Worm (Caenorhabditis elegans) whole organism, young adult: Measurements from ENCODE around the gene F49E2.5.

Experiments used
- B0019.2 ChIP-seq: fragments of 200-800 bp; sonication (Bioruptor generic); conservative IDR thresholded peaks from 2 replicates; pipeline ENCODE4 v1.3.6; 2022; ENCODE audit warnings: missing genetic modification reagents, missing genetic modification characterization, missing compliant biosample characterization
- F23B12.7 ChIP-seq: sonication (generic microtip); optimal IDR thresholded peaks from 2 replicates; lab custom pipeline; 2017; ENCODE audit warnings: missing genetic modification characterization, mild to moderate bottlenecking, missing compliant biosample characterization, antibody characterized with exemption, moderate library complexity; ENCODE audit not compliant: insufficient read depth
- F37B4.10 ChIP-seq: fragments of 200-800 bp; sonication (Bioruptor generic); IDR thresholded peaks from 2 replicates; pipeline ENCODE4 v1.3.6; 2022; ENCODE audit warnings: missing genetic modification characterization, missing compliant biosample characterization
- F49E8.2 ChIP-seq: sonication (generic microtip); optimal IDR thresholded peaks from 3 replicates; lab custom pipeline; 2017; ENCODE audit warnings: missing genetic modification characterization, mild to moderate bottlenecking, missing compliant biosample characterization, antibody characterized with exemption, moderate library complexity; ENCODE audit not compliant: insufficient read depth
- F57C9.4 ChIP-seq: sonication (generic microtip); optimal IDR thresholded peaks from 2 replicates; lab custom pipeline; 2017; ENCODE audit warnings: mild to moderate bottlenecking, missing genetic modification characterization, missing compliant biosample characterization
- Y67H2A.10 ChIP-seq: fragments of 200-800 bp; sonication (Bioruptor generic); conservative IDR thresholded peaks from 2 replicates; pipeline ENCODE4 v1.3.6; 2022; ENCODE audit warnings: missing genetic modification reagents, missing genetic modification characterization, missing compliant biosample characterization
- Y79H2A.3 ChIP-seq: fragments of 200-800 bp; sonication (Bioruptor generic); conservative IDR thresholded peaks from 2 replicates; pipeline ENCODE4 v1.3.6; 2022; ENCODE audit warnings: missing genetic modification reagents, missing genetic modification characterization, missing compliant biosample characterization
- ZK185.1 ChIP-seq: sonication (generic microtip); optimal IDR thresholded peaks from 2 replicates; lab custom pipeline; 2016; ENCODE audit warnings: mild to moderate bottlenecking, missing genetic modification characterization, missing compliant biosample characterization; ENCODE audit not compliant: poor library complexity, severe bottlenecking
- ama-1 ChIP-seq, 3 experiments: fragments of 150-350 bp in 1 of 3; sonication (generic microtip) in 2 of 3; optimal IDR thresholded peaks; 2 replicates each; lab custom pipeline; 2014 to 2018; ENCODE audit warnings: missing biosample characterization in 2 of 3, missing genetic modification characterization in 2 of 3, missing genetic modification reagents in 2 of 3
- aptf-3 ChIP-seq: fragments of 200-800 bp; sonication (Bioruptor generic); IDR thresholded peaks from 2 replicates; pipeline ENCODE4 v1.3.6; 2022; ENCODE audit warnings: missing genetic modification characterization, missing compliant biosample characterization
- atf-7 ChIP-seq: sonication (generic microtip); optimal IDR thresholded peaks from 2 replicates; lab custom pipeline; 2017; ENCODE audit warnings: mild to moderate bottlenecking, missing genetic modification characterization, missing compliant biosample characterization
- attf-3 ChIP-seq: fragments of 200-800 bp; sonication (Bioruptor generic); conservative IDR thresholded peaks from 2 replicates; pipeline ENCODE4 v1.3.6; 2022; ENCODE audit warnings: missing genetic modification reagents, missing genetic modification characterization, missing compliant biosample characterization
- attf-5 ChIP-seq: fragments of 200-800 bp; sonication (Bioruptor generic); optimal IDR thresholded peaks from 2 replicates; lab custom pipeline; 2018; ENCODE audit warnings: mild to moderate bottlenecking, missing genetic modification characterization, missing compliant biosample characterization
- ceh-100 ChIP-seq: fragments of 200-800 bp; sonication (Bioruptor generic); IDR thresholded peaks from 2 replicates; pipeline ENCODE4 v1.3.6; 2022; ENCODE audit warnings: missing genetic modification reagents, missing genetic modification characterization, missing compliant biosample characterization
- dox-1 ChIP-seq: fragments of 200-800 bp; sonication (Bioruptor generic); IDR thresholded peaks from 2 replicates; pipeline ENCODE4 v1.3.6; 2022; ENCODE audit warnings: missing genetic modification reagents, missing genetic modification characterization, missing compliant biosample characterization
- dpff-1 ChIP-seq: sonication (generic microtip); optimal IDR thresholded peaks from 2 replicates; lab custom pipeline; 2017; ENCODE audit warnings: mild to moderate bottlenecking, missing genetic modification characterization, missing compliant biosample characterization
- ekl-4 ChIP-seq: fragments of 200-800 bp; sonication (Bioruptor generic); IDR thresholded peaks from 2 replicates; pipeline ENCODE4 v1.3.6; 2022; ENCODE audit warnings: missing genetic modification reagents, missing genetic modification characterization, missing compliant biosample characterization
- hlh-26 ChIP-seq: fragments of 200-800 bp; sonication (Bioruptor generic); conservative IDR thresholded peaks from 2 replicates; pipeline ENCODE4 v1.3.6; 2022; ENCODE audit warnings: missing genetic modification reagents, missing genetic modification characterization, missing compliant biosample characterization
- hmg-1.2 ChIP-seq: fragments of 200-800 bp; sonication (Bioruptor generic); IDR thresholded peaks from 2 replicates; pipeline ENCODE4 v1.3.6; 2022; ENCODE audit warnings: missing genetic modification reagents, missing genetic modification characterization, missing compliant biosample characterization
- hmg-20 ChIP-seq: fragments of 200-800 bp; sonication (Bioruptor generic); IDR thresholded peaks from 2 replicates; pipeline ENCODE4 v1.3.6; 2022; ENCODE audit warnings: missing genetic modification reagents, missing genetic modification characterization, missing compliant biosample characterization
- lin-40 ChIP-seq: sonication (generic microtip); optimal IDR thresholded peaks from 2 replicates; lab custom pipeline; 2016; ENCODE audit warnings: missing genetic modification characterization, mild to moderate bottlenecking, missing compliant biosample characterization, missing genotype, missing genetic modification reagents
- lin-54 ChIP-seq: fragments of 200-800 bp; sonication (Bioruptor generic); optimal IDR thresholded peaks from 2 replicates; lab custom pipeline; 2018; ENCODE audit warnings: mild to moderate bottlenecking, missing genetic modification characterization, missing compliant biosample characterization
- lir-1 ChIP-seq: fragments of 200-800 bp; sonication (Bioruptor generic); conservative IDR thresholded peaks from 2 replicates; pipeline ENCODE4 v1.3.6; 2022; ENCODE audit warnings: missing genetic modification reagents, missing genetic modification characterization, missing compliant biosample characterization
- lsl-1 ChIP-seq: fragments of 200-800 bp; sonication (Bioruptor generic); optimal IDR thresholded peaks from 2 replicates; lab custom pipeline; 2018; ENCODE audit warnings: mild to moderate bottlenecking, missing genetic modification characterization, moderate library complexity, missing compliant biosample characterization
- nhr-120 ChIP-seq: fragments of 200-800 bp; sonication (Bioruptor generic); IDR thresholded peaks from 2 replicates; pipeline ENCODE4 v1.3.6; 2022; ENCODE audit warnings: missing genetic modification characterization, missing compliant biosample characterization
- nhr-90 ChIP-seq: sonication (generic microtip); optimal IDR thresholded peaks from 2 replicates; lab custom pipeline; 2016; ENCODE audit warnings: missing genotype, mild to moderate bottlenecking, missing genetic modification characterization, missing compliant biosample characterization
- pbrm-1 ChIP-seq: fragments of 200-800 bp; sonication (Bioruptor generic); IDR thresholded peaks from 2 replicates; pipeline ENCODE4 v1.3.6; 2022; ENCODE audit warnings: missing genetic modification reagents, missing genetic modification characterization, missing compliant biosample characterization
- repo-1 ChIP-seq: sonication (generic microtip); optimal IDR thresholded peaks from 2 replicates; lab custom pipeline; 2017; ENCODE audit warnings: mild to moderate bottlenecking, missing genetic modification characterization, missing compliant biosample characterization
- sdz-38 ChIP-seq: sonication (generic microtip); optimal IDR thresholded peaks from 2 replicates; lab custom pipeline; 2016; ENCODE audit warnings: missing genotype, missing genetic modification characterization, missing compliant biosample characterization
- snpc-3.4 ChIP-seq: sonication (generic microtip); optimal IDR thresholded peaks from 2 replicates; lab custom pipeline; 2017; ENCODE audit warnings: missing genetic modification characterization, mild to moderate bottlenecking, missing compliant biosample characterization, antibody characterized with exemption, moderate library complexity, missing genotype, missing genetic modification reagents
- somi-1 ChIP-seq: fragments of 200-800 bp; sonication (Bioruptor generic); optimal IDR thresholded peaks from 2 replicates; lab custom pipeline; 2018; ENCODE audit warnings: mild to moderate bottlenecking, missing genetic modification characterization, missing compliant biosample characterization
- sptf-2 ChIP-seq: fragments of 200-800 bp; sonication (Bioruptor generic); optimal IDR thresholded peaks from 2 replicates; lab custom pipeline; 2018; ENCODE audit warnings: mild to moderate bottlenecking, missing genetic modification characterization, missing compliant biosample characterization
- tbp1 ChIP-seq: fragments of 200-800 bp; sonication (Bioruptor generic); optimal IDR thresholded peaks from 2 replicates; lab custom pipeline; 2018; ENCODE audit warnings: mild to moderate bottlenecking, missing genetic modification characterization, missing compliant biosample characterization
- tbx-9 ChIP-seq: sonication (generic microtip); optimal IDR thresholded peaks from 2 replicates; lab custom pipeline; 2016; ENCODE audit warnings: borderline replicate concordance, missing genetic modification characterization, inconsistent platforms, missing compliant biosample characterization
- unc-62 ChIP-seq: fragments of 150-350 bp; optimal IDR thresholded peaks from 2 replicates; lab custom pipeline; 2014; ENCODE audit warnings: missing biosample characterization, missing genetic modification reagents, missing genetic modification characterization
- ztf-22 ChIP-seq: fragments of 200-800 bp; sonication (Bioruptor generic); optimal IDR thresholded peaks from 2 replicates; lab custom pipeline; 2018; ENCODE audit warnings: mild to moderate bottlenecking, missing genetic modification characterization, moderate library complexity, missing compliant biosample characterization

F49E2.5 gene

DNA sequence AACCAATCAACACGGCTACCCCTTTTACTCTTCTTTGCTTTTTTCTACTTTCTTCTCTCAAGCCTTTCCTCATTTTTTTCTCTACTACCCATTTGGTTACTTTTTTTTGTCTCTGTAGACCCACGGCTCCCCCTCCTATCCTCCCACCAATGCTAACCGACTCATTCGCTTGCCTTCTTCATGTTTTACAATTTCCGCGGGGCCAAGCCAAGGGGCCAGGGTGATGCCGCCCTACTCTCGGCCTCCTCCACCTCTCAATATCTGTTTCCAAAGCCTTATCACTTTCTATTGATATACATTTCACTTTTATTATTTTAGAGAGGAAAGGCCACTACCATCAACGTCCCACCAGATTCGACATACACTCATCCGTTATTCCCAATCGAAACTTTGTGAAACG lies at the start of gene F49E2.5:
TSS of gene F49E2.5 (plus strand) at position 301 of the 400 bp plus-strand sequence.
- TF ChIP-seq hmg-1.2 (GFP tag; lab: Robert Waterston, UW) (no peak), F23B12.7 (tag; lab: Kevin White, UChicago) (no peak), ama-1 (optimal IDR thresholded peaks at IDR 0.05; lab: Kevin White, UChicago) (no peak), ama-1 (GFP tag; optimal IDR thresholded peaks at IDR 0.05; lab: Kevin White, UChicago) (no peak), F49E8.2 (tag; lab: Kevin White, UChicago) (no peak), lir-1 (GFP tag; lab: Robert Waterston, UW) (no peak), F37B4.10 (GFP tag; lab: Robert Waterston, UW) (no peak), nhr-90 (tag; lab: Kevin White, UChicago) (no peak), dpff-1 (tag; lab: Kevin White, UChicago) (no peak)
- TF ChIP-seq, all 124 proteins: peak for 0

DNA sequence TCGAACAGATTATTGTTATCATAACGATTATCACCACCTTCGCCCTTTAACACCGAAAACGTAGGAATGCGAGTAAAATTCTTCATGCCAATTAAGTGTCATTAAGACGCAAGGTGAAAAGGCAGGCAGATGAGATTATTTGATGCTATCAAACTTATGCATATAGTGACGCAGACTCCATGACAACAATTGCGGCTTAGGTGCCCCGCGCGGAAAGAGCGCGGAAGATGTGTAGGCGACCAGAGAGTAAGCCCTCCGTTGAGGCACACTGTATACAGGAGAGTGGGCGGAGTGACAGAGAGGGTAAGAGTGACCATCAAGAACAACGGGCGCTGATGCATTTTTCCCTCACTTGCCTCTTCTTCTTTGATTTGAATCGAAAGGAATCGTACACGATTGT lies 48.8 kb upstream of the F49E2.5 start:
- TF ChIP-seq lsl-1 (GFP tag; lab: Kevin White, UChicago): no peak
- no peak for TF ChIP-seq hlh-26 (GFP tag; lab: Robert Waterston, UW)
- TF ChIP-seq attf-3 (GFP tag; lab: Robert Waterston, UW): no peak
- no peak for TF ChIP-seq aptf-3 (GFP tag; lab: Robert Waterston, UW)
- no peak for TF ChIP-seq ZK185.1

DNA sequence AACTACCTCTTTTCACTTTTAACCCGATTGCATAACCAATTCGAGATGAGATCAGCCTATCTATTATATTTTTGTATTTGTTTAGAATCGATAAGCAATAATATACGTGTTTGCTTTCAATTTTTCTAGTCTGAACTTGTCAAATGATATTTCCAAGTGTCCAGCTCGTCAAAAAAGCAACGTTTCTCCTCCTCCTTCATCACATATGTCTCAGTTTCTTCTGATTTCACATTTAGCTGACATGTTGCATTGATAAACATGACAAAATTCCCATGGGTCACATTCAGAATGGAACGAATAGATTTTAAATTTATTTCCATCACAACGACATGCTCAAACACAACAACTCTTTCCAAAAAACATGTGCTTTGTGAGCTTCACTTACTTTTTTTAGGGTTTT lies 44.1 kb upstream of the F49E2.5 start:
- TF ChIP-seq atf-7 (tag; lab: Kevin White, UChicago): no peak

DNA sequence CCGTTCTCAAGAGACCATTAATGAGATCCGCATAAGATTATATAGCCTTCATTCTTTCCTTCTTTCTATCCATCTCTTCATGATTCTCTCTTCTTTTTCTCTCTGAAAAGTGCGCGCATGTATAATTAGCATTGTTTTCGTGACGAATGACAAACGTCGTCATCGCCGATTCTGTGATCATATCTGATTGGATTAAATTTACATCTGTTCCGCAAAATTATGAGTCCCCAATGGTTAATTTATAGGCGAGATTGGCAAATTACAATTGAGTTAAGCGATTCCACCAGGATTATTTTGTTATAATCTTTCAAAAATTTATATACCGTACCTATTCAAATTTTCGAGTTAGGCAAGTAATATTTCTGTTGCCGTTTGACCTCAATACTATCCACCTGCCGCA lies 39.2 kb upstream of the F49E2.5 start:
- no peak for TF ChIP-seq snpc-3.4 (tag; lab: Kevin White, UChicago)
- no peak for TF ChIP-seq pbrm-1 (GFP tag; lab: Robert Waterston, UW)
- no peak for TF ChIP-seq ekl-4
- no peak for TF ChIP-seq dox-1 (GFP tag; lab: Robert Waterston, UW)
- TF ChIP-seq Y79H2A.3 (GFP tag; lab: Robert Waterston, UW): no peak
- no peak for TF ChIP-seq tbx-9 (tag; lab: Kevin White, UChicago)
- no peak for TF ChIP-seq ceh-100 (GFP tag; lab: Robert Waterston, UW)
- no peak for TF ChIP-seq lin-40
- TF ChIP-seq F57C9.4 (tag; lab: Kevin White, UChicago): no peak
- no peak for TF ChIP-seq dpff-1 (tag; lab: Kevin White, UChicago)
- TF ChIP-seq attf-5 (GFP tag; lab: Kevin White, UChicago): no peak
- no peak for TF ChIP-seq somi-1
- TF ChIP-seq hmg-20 (GFP tag; lab: Robert Waterston, UW): no peak
- TF ChIP-seq nhr-90 (tag; lab: Kevin White, UChicago): no peak
- TF ChIP-seq B0019.2 (GFP tag; lab: Robert Waterston, UW): no peak
- TF ChIP-seq unc-62 (GFP tag; lab: Kevin White, UChicago): no peak
- TF ChIP-seq nhr-120 (GFP tag; lab: Robert Waterston, UW): no peak
- no peak for TF ChIP-seq sptf-2

DNA sequence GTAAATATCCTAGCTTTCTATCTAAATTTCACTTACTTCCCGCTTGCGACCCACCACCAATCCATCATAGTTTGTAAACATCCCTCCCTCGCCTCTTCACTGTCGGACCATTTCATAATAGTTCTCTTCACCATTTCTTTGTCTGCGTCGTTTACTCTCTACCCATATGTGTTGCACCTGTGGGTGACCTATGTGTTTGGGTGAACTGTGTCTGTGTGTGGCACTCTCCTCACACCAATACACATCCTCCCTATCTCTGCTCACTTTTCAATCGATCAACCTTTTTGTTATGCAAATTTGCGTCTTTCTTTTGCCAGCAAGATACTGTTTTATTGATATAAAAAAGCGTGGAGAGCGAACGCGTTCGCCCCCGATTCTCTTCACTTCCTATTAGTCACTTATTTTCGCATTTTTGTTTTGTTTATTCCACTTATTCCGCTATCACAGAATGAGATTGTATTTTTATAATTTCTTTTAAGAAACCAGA lies 38.5 kb upstream of the F49E2.5 start:
- TF ChIP-seq F57C9.4 (tag; lab: Kevin White, UChicago) (no peak), sdz-38 (no peak), lin-54 (GFP tag; lab: Kevin White, UChicago) (no peak), tbp1 (GFP tag; lab: Kevin White, UChicago) (no peak), repo-1 (tag; lab: Kevin White, UChicago) (no peak), Y67H2A.10 (GFP tag; lab: Robert Waterston, UW) (no peak), ztf-22 (GFP tag; lab: Kevin White, UChicago) (no peak), hmg-20 (GFP tag; lab: Robert Waterston, UW) (no peak)
